Fruit fly (Drosophila melanogaster) whole organism, pupa: ENCODE results near the gene CG5062.

Experiments
- CG10348 ChIP-seq: fragments of 200-800 bp; sonication (Bioruptor generic); IDR thresholded peaks from 2 replicates; pipeline ENCODE4 v1.3.6; 2022; ENCODE audit warnings: missing biosample characterization, missing genetic modification characterization
- CG12605 ChIP-seq: fragments of 200-800 bp; sonication (Bioruptor generic); IDR thresholded peaks from 2 replicates; pipeline ENCODE4 v1.3.6; 2022; ENCODE audit warnings: missing biosample characterization, missing genetic modification characterization
- CG13204 ChIP-seq: fragments of 200-800 bp; sonication (Bioruptor generic); optimal IDR thresholded peaks from 2 replicates; lab custom pipeline; 2018; ENCODE audit warnings: missing biosample characterization, mild to moderate bottlenecking, missing genetic modification characterization, moderate library complexity
- CG14655 ChIP-seq: fragments of 200-800 bp; sonication (Bioruptor generic); optimal IDR thresholded peaks from 3 replicates; lab custom pipeline; 2017; ENCODE audit warnings: mild to moderate bottlenecking, missing biosample characterization, missing genetic modification reagents, missing genetic modification characterization
- CG15710 ChIP-seq: fragments of 200-800 bp; sonication (Bioruptor generic); optimal IDR thresholded peaks from 2 replicates; lab custom pipeline; 2018; ENCODE audit warnings: missing biosample characterization, mild to moderate bottlenecking, missing genetic modification characterization, moderate library complexity
- CG17806 ChIP-seq: fragments of 200-800 bp; sonication (Bioruptor generic); optimal IDR thresholded peaks from 2 replicates; lab custom pipeline; 2018; ENCODE audit warnings: missing biosample characterization, mild to moderate bottlenecking, missing genetic modification characterization, moderate library complexity
- CG32121 ChIP-seq: fragments of 200-800 bp; sonication (Bioruptor generic); IDR thresholded peaks from 2 replicates; pipeline ENCODE4 v1.3.6; 2022; ENCODE audit warnings: missing biosample characterization, missing genetic modification characterization
- CG34367 ChIP-seq: fragments of 200-800 bp; sonication (Bioruptor generic); optimal IDR thresholded peaks from 2 replicates; lab custom pipeline; 2018; ENCODE audit warnings: missing biosample characterization, mild to moderate bottlenecking, missing genetic modification characterization
- CG4496 ChIP-seq: fragments of 200-800 bp; sonication (Bioruptor generic); IDR thresholded peaks from 3 replicates; pipeline ENCODE4 v1.3.6; 2022; ENCODE audit warnings: missing biosample characterization, missing genetic modification characterization
- CG8159 ChIP-seq: fragments of 200-800 bp; sonication (Bioruptor generic); optimal IDR thresholded peaks from 3 replicates; lab custom pipeline; 2018; ENCODE audit warnings: missing biosample characterization, mild to moderate bottlenecking, missing genetic modification characterization, moderate library complexity
- CG8301 ChIP-seq: fragments of 200-800 bp; sonication (Bioruptor generic); optimal IDR thresholded peaks from 2 replicates; lab custom pipeline; 2018; ENCODE audit warnings: missing biosample characterization, mild to moderate bottlenecking, missing genetic modification characterization
- CG9948 ChIP-seq: fragments of 200-800 bp; sonication (Bioruptor generic); optimal IDR thresholded peaks from 2 replicates; lab custom pipeline; 2018; ENCODE audit warnings: missing biosample characterization, mild to moderate bottlenecking, missing genetic modification characterization, moderate library complexity
- D1 ChIP-seq: fragments of 200-800 bp; sonication (Bioruptor generic); optimal IDR thresholded peaks from 2 replicates; lab custom pipeline; 2018; ENCODE audit warnings: missing biosample characterization, mild to moderate bottlenecking, missing genetic modification characterization, moderate library complexity
- EcR ChIP-seq: fragments of 200-800 bp; sonication (Bioruptor generic); optimal IDR thresholded peaks from 3 replicates; lab custom pipeline; 2019; ENCODE audit warnings: missing biosample characterization, missing genetic modification characterization, mild to moderate bottlenecking, moderate library complexity, missing genetic modification reagents
- Ets98B ChIP-seq: fragments of 200-800 bp; sonication (Bioruptor generic); IDR thresholded peaks from 2 replicates; pipeline ENCODE4 v1.3.6; 2022; ENCODE audit warnings: missing biosample characterization, missing genetic modification characterization
- Pif1A ChIP-seq: fragments of 200-800 bp; sonication (Bioruptor generic); optimal IDR thresholded peaks from 3 replicates; lab custom pipeline; 2016; ENCODE audit warnings: missing biosample characterization, missing genetic modification characterization
- Pif1B ChIP-seq: fragments of 200-800 bp; sonication (Bioruptor generic); optimal IDR thresholded peaks from 3 replicates; lab custom pipeline; 2016; ENCODE audit warnings: missing biosample characterization, missing genetic modification characterization
- Snoo ChIP-seq: fragments of 200-800 bp; sonication (Bioruptor generic); optimal IDR thresholded peaks from 3 replicates; lab custom pipeline; 2017; ENCODE audit warnings: missing biosample characterization, mild to moderate bottlenecking, missing genetic modification characterization, inconsistent platforms
- fd96Ca ChIP-seq: fragments of 200-800 bp; sonication (Bioruptor generic); IDR thresholded peaks from 3 replicates; pipeline ENCODE4 v1.3.6; 2022; ENCODE audit warnings: missing biosample characterization, missing genetic modification characterization
- gl ChIP-seq: fragments of 200-800 bp; sonication (Bioruptor generic); optimal IDR thresholded peaks from 2 replicates; lab custom pipeline; 2018; ENCODE audit warnings: missing biosample characterization, mild to moderate bottlenecking, missing genetic modification characterization
- rn ChIP-seq: fragments of 200-800 bp; sonication (Bioruptor generic); IDR thresholded peaks from 2 replicates; pipeline ENCODE4 v1.3.6; 2022; ENCODE audit warnings: missing biosample characterization, missing genetic modification characterization

The CG5062 gene

dm6 chrX:5143810-5144209 is 38.4 kb downstream of the CG5062 start:
- TF ChIP-seq CG34367 (tag; lab: Kevin White, UChicago) (no peak), CG13204 (GFP tag; lab: Kevin White, UChicago) (no peak), Ets98B (GFP tag; lab: Robert Waterston, UW) (0 out of 2 replicates have a peak, but pooled peaks have one; percentile 17), CG17806 (peak; percentile 7), EcR (no peak), Pif1B (no peak), CG4496 (peak; percentile 51; the same call in 1 of the 3 replicates), CG32121 (no peak), CG8301 (no peak), rn (GFP tag; lab: Robert Waterston, UW) (no peak), CG15710 (tag; lab: Kevin White, UChicago) (no peak), D1 (no peak), CG12605 (no peak), CG8159 (tag; lab: Kevin White, UChicago) (peak; percentile 22), Pif1A (GFP tag; lab: Kevin White, UChicago) (peak; percentile 4), CG10348 (no peak), CG9948 (tag; lab: Kevin White, UChicago) (no peak), CG14655 (peak; percentile 31), gl (tag; lab: Kevin White, UChicago) (no peak), Snoo (no peak), fd96Ca (peak; percentile 59; the same call in 1 of the 3 replicates)

DNA sequence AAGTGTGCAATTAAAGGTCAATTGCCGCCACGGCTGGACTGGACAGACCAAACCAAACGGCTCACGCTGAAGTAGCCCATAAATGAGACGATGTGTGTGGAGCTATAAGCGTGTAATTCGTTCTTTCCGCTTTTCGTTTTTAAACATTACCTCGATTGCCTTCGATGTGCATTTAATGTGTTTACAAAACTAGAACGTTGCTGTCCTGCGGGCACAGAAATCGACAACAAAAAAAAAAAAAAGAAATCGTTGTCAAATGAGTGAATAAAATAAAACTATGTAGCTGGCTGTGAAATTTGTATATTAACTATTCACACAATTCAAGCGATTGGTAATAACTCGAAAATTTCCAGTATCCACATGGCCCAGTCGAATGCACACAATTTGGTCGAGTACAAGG is 50.6 kb downstream of the CG5062 start, which contains the start of gene Rpn13R:
Rpn13R (plus strand) TSS at position 301 of the 400 bp plus-strand sequence.
- TF ChIP-seq CG15710 (tag; lab: Kevin White, UChicago) (no peak), D1 (no peak), rn (GFP tag; lab: Robert Waterston, UW) (no peak), CG34367 (tag; lab: Kevin White, UChicago) (no peak), EcR (no peak), fd96Ca (no peak), CG8159 (tag; lab: Kevin White, UChicago) (no peak), CG32121 (no peak), CG14655 (no peak), gl (tag; lab: Kevin White, UChicago) (no peak), CG13204 (GFP tag; lab: Kevin White, UChicago) (no peak), Ets98B (GFP tag; lab: Robert Waterston, UW) (no peak), CG12605 (no peak), Pif1B (no peak), CG9948 (tag; lab: Kevin White, UChicago) (no peak), CG8301 (no peak), Snoo (no peak), CG4496 (no peak), Pif1A (GFP tag; lab: Kevin White, UChicago) (no peak), CG10348 (no peak)
- TF ChIP-seq, all 21 proteins: peak for 0
